Worm (Caenorhabditis elegans) whole organism, young adult: Measurements from ENCODE around the gene vps-36.
A peak's percentile ranks its signal among the peaks of the same experiment; 100 is the strongest.

Source experiments
- B0336.3 ChIP-seq: fragments of 200-800 bp; sonication (Bioruptor generic); IDR thresholded peaks from 2 replicates; pipeline ENCODE4 v1.3.6; 2022; ENCODE audit warnings: missing genetic modification characterization, missing compliant biosample characterization
- F22D6.2 ChIP-seq: sonication (generic microtip); optimal IDR thresholded peaks from 2 replicates; lab custom pipeline; 2016; ENCODE audit warnings: mild to moderate bottlenecking, missing genetic modification characterization, missing compliant biosample characterization
- F23B12.7 ChIP-seq: sonication (generic microtip); optimal IDR thresholded peaks from 2 replicates; lab custom pipeline; 2017; ENCODE audit warnings: missing genetic modification characterization, mild to moderate bottlenecking, missing compliant biosample characterization, antibody characterized with exemption, moderate library complexity; ENCODE audit not compliant: insufficient read depth
- F37B4.10 ChIP-seq: fragments of 200-800 bp; sonication (Bioruptor generic); IDR thresholded peaks from 2 replicates; pipeline ENCODE4 v1.3.6; 2022; ENCODE audit warnings: missing genetic modification characterization, missing compliant biosample characterization
- F39B2.1 ChIP-seq: fragments of 200-800 bp; sonication (Bioruptor generic); IDR thresholded peaks from 2 replicates; pipeline ENCODE4 v1.3.6; 2022; ENCODE audit warnings: missing genetic modification reagents, missing genetic modification characterization, missing compliant biosample characterization
- F52B5.7 ChIP-seq: sonication (generic microtip); optimal IDR thresholded peaks from 2 replicates; lab custom pipeline; 2016; ENCODE audit warnings: mild to moderate bottlenecking, missing genetic modification characterization, missing compliant biosample characterization
- F57C9.4 ChIP-seq: sonication (generic microtip); optimal IDR thresholded peaks from 2 replicates; lab custom pipeline; 2017; ENCODE audit warnings: mild to moderate bottlenecking, missing genetic modification characterization, missing compliant biosample characterization
- K11D2.4 ChIP-seq: fragments of 200-800 bp; sonication (Bioruptor generic); IDR thresholded peaks from 2 replicates; pipeline ENCODE4 v1.3.6; 2022; ENCODE audit warnings: missing genetic modification reagents, missing genetic modification characterization, missing compliant biosample characterization
- K12H6.12 ChIP-seq: fragments of 200-800 bp; sonication (Bioruptor generic); optimal IDR thresholded peaks from 2 replicates; lab custom pipeline; 2018; ENCODE audit warnings: mild to moderate bottlenecking, missing genetic modification characterization, missing compliant biosample characterization
- T07F8.4 ChIP-seq: sonication (generic microtip); optimal IDR thresholded peaks from 2 replicates; lab custom pipeline; 2016; ENCODE audit warnings: mild to moderate bottlenecking, missing genetic modification characterization, moderate library complexity, missing compliant biosample characterization
- T26A5.8 ChIP-seq: sonication (generic microtip); optimal IDR thresholded peaks from 2 replicates; lab custom pipeline; 2016; ENCODE audit warnings: missing genetic modification characterization, missing compliant biosample characterization
- Y56A3A.18 ChIP-seq: fragments of 200-800 bp; sonication (Bioruptor generic); IDR thresholded peaks from 2 replicates; pipeline ENCODE4 v1.3.6; 2022; ENCODE audit warnings: missing genetic modification reagents, missing genetic modification characterization, missing compliant biosample characterization
- Y79H2A.3 ChIP-seq: fragments of 200-800 bp; sonication (Bioruptor generic); conservative IDR thresholded peaks from 2 replicates; pipeline ENCODE4 v1.3.6; 2022; ENCODE audit warnings: missing genetic modification reagents, missing genetic modification characterization, missing compliant biosample characterization
- Y95B8A.8 ChIP-seq: fragments of 200-800 bp; sonication (Bioruptor generic); IDR thresholded peaks from 2 replicates; pipeline ENCODE4 v1.3.6; 2022; ENCODE audit warnings: missing genetic modification reagents, missing genetic modification characterization, missing compliant biosample characterization
- aptf-3 ChIP-seq: fragments of 200-800 bp; sonication (Bioruptor generic); IDR thresholded peaks from 2 replicates; pipeline ENCODE4 v1.3.6; 2022; ENCODE audit warnings: missing genetic modification characterization, missing compliant biosample characterization
- atf-7 ChIP-seq: sonication (generic microtip); optimal IDR thresholded peaks from 2 replicates; lab custom pipeline; 2017; ENCODE audit warnings: mild to moderate bottlenecking, missing genetic modification characterization, missing compliant biosample characterization
- attf-3 ChIP-seq: fragments of 200-800 bp; sonication (Bioruptor generic); conservative IDR thresholded peaks from 2 replicates; pipeline ENCODE4 v1.3.6; 2022; ENCODE audit warnings: missing genetic modification reagents, missing genetic modification characterization, missing compliant biosample characterization
- attf-5 ChIP-seq: fragments of 200-800 bp; sonication (Bioruptor generic); optimal IDR thresholded peaks from 2 replicates; lab custom pipeline; 2018; ENCODE audit warnings: mild to moderate bottlenecking, missing genetic modification characterization, missing compliant biosample characterization
- bed-1 ChIP-seq: fragments of 200-800 bp; sonication (Bioruptor generic); IDR thresholded peaks from 2 replicates; pipeline ENCODE4 v1.3.6; 2022; ENCODE audit warnings: missing genetic modification reagents, missing genetic modification characterization, missing compliant biosample characterization
- cebp-1 ChIP-seq, 2 experiments: fragments of 200-800 bp in 1 of 2; sonication (Bioruptor generic) in 1 of 2; sonication (generic microtip) in 1 of 2; IDR thresholded peaks in 1 of 2; optimal IDR thresholded peaks in 1 of 2; 2 replicates each; pipeline versions ENCODE4 v1.3.6 to Lab custom; 2017 to 2022; ENCODE audit warnings: missing compliant biosample characterization in 2 of 2, missing genetic modification characterization in 2 of 2, mild to moderate bottlenecking in 1 of 2, missing genetic modification reagents in 1 of 2, moderate library complexity in 1 of 2
- ceh-100 ChIP-seq: fragments of 200-800 bp; sonication (Bioruptor generic); IDR thresholded peaks from 2 replicates; pipeline ENCODE4 v1.3.6; 2022; ENCODE audit warnings: missing genetic modification reagents, missing genetic modification characterization, missing compliant biosample characterization
- ceh-58 ChIP-seq: fragments of 200-800 bp; sonication (Bioruptor generic); IDR thresholded peaks from 2 replicates; pipeline ENCODE4 v1.3.6; 2022; ENCODE audit warnings: missing genetic modification characterization, missing compliant biosample characterization
- egl-44 ChIP-seq: fragments of 200-800 bp; sonication (Bioruptor generic); IDR thresholded peaks from 2 replicates; pipeline ENCODE4 v1.3.6; 2022; ENCODE audit warnings: missing genetic modification reagents, missing genetic modification characterization, missing compliant biosample characterization
- egrh-3 ChIP-seq: fragments of 200-800 bp; sonication (Bioruptor generic); IDR thresholded peaks from 2 replicates; pipeline ENCODE4 v1.3.6; 2022; ENCODE audit warnings: missing genetic modification reagents, missing genetic modification characterization, missing compliant biosample characterization
- ets-4 ChIP-seq: fragments of 200-800 bp; sonication (Bioruptor generic); optimal IDR thresholded peaks from 2 replicates; lab custom pipeline; 2018; ENCODE audit warnings: mild to moderate bottlenecking, missing genetic modification characterization, missing compliant biosample characterization
- him-1 ChIP-seq: sonication (generic microtip); optimal IDR thresholded peaks from 2 replicates; lab custom pipeline; 2016; ENCODE audit warnings: missing genotype, missing genetic modification reagents, missing genetic modification characterization, missing compliant biosample characterization
- hlh-12 ChIP-seq: sonication (generic microtip); optimal IDR thresholded peaks from 2 replicates; lab custom pipeline; 2016; ENCODE audit warnings: missing genetic modification characterization, missing compliant biosample characterization
- let-526 ChIP-seq: fragments of 200-800 bp; sonication (Bioruptor generic); IDR thresholded peaks from 2 replicates; pipeline ENCODE4 v1.3.6; 2022; ENCODE audit warnings: missing genetic modification reagents, missing genetic modification characterization, missing compliant biosample characterization
- let-607 ChIP-seq, 2 experiments: fragments of 200-800 bp in 1 of 2; sonication (Bioruptor generic) in 1 of 2; sonication (generic microtip) in 1 of 2; optimal IDR thresholded peaks; 2 replicates each; lab custom pipeline; 2016 to 2018; ENCODE audit warnings: mild to moderate bottlenecking in 2 of 2, missing compliant biosample characterization in 2 of 2, missing genetic modification characterization in 2 of 2, moderate library complexity in 2 of 2, missing genotype in 1 of 2
- lin-54 ChIP-seq: fragments of 200-800 bp; sonication (Bioruptor generic); optimal IDR thresholded peaks from 2 replicates; lab custom pipeline; 2018; ENCODE audit warnings: mild to moderate bottlenecking, missing genetic modification characterization, missing compliant biosample characterization
- lir-1 ChIP-seq: fragments of 200-800 bp; sonication (Bioruptor generic); conservative IDR thresholded peaks from 2 replicates; pipeline ENCODE4 v1.3.6; 2022; ENCODE audit warnings: missing genetic modification reagents, missing genetic modification characterization, missing compliant biosample characterization
- lsy-27 ChIP-seq: sonication (generic microtip); optimal IDR thresholded peaks from 2 replicates; lab custom pipeline; 2017; ENCODE audit warnings: missing genetic modification characterization, mild to moderate bottlenecking, missing compliant biosample characterization, antibody characterized with exemption, missing genotype, borderline replicate concordance; ENCODE audit not compliant: insufficient read depth
- madf-10 ChIP-seq: sonication (generic microtip); optimal IDR thresholded peaks from 2 replicates; lab custom pipeline; 2016; ENCODE audit warnings: mild to moderate bottlenecking, missing genetic modification characterization, missing compliant biosample characterization
- madf-6 ChIP-seq: fragments of 200-800 bp; sonication (Bioruptor generic); IDR thresholded peaks from 2 replicates; pipeline ENCODE4 v1.3.6; 2022; ENCODE audit warnings: missing genetic modification reagents, missing genetic modification characterization, missing compliant biosample characterization
- madf-8 ChIP-seq: fragments of 200-800 bp; sonication (Bioruptor generic); conservative IDR thresholded peaks from 2 replicates; pipeline ENCODE4 v1.3.6; 2022; ENCODE audit warnings: missing genetic modification reagents, missing genetic modification characterization, missing compliant biosample characterization
- mcd-1 ChIP-seq: fragments of 200-800 bp; sonication (Bioruptor generic); IDR thresholded peaks from 2 replicates; pipeline ENCODE4 v1.3.6; 2022; ENCODE audit warnings: missing genetic modification reagents, missing genetic modification characterization, missing compliant biosample characterization
- nfyb-1 ChIP-seq: fragments of 200-800 bp; sonication (Bioruptor generic); IDR thresholded peaks from 2 replicates; pipeline ENCODE4 v1.3.6; 2022; ENCODE audit warnings: missing genetic modification reagents, missing genetic modification characterization, missing compliant biosample characterization
- rpc-1 ChIP-seq, 2 experiments: fragments of 150-350 bp in 1 of 2; sonication (generic microtip) in 1 of 2; optimal IDR thresholded peaks; 2 replicates each; lab custom pipeline; 2014 to 2018; ENCODE audit warnings: missing biosample characterization in 1 of 2, missing genetic modification characterization in 1 of 2, missing genetic modification reagents in 1 of 2, missing genotype in 1 of 2
- sea-2 ChIP-seq: fragments of 200-800 bp; sonication (Bioruptor generic); IDR thresholded peaks from 2 replicates; pipeline ENCODE4 v1.3.6; 2022; ENCODE audit warnings: missing genetic modification characterization, missing compliant biosample characterization
- snpc-4 ChIP-seq, 5 experiments: fragments of 150-350 bp in 1 of 5; sonication (generic microtip) in 4 of 5; optimal IDR thresholded peaks; 2 replicates each; lab custom pipeline; 2014 to 2018; ENCODE audit warnings: missing genetic modification characterization in 5 of 5, missing biosample characterization in 3 of 5, antibody characterized with exemption in 2 of 5, mild to moderate bottlenecking in 2 of 5, missing compliant biosample characterization in 2 of 5, missing genotype in 2 of 5, moderate library complexity in 2 of 5, missing genetic modification reagents in 1 of 5
- somi-1 ChIP-seq: fragments of 200-800 bp; sonication (Bioruptor generic); optimal IDR thresholded peaks from 2 replicates; lab custom pipeline; 2018; ENCODE audit warnings: mild to moderate bottlenecking, missing genetic modification characterization, missing compliant biosample characterization
- xnd-1 ChIP-seq: sonication (generic microtip); optimal IDR thresholded peaks from 2 replicates; lab custom pipeline; 2016; ENCODE audit warnings: missing genotype, missing genetic modification reagents, missing genetic modification characterization, missing compliant biosample characterization
- ztf-28 ChIP-seq: fragments of 200-800 bp; sonication (Bioruptor generic); IDR thresholded peaks from 2 replicates; pipeline ENCODE4 v1.3.6; 2022; ENCODE audit warnings: missing genetic modification reagents, missing genetic modification characterization, missing compliant biosample characterization
- ztf-6 ChIP-seq: fragments of 200-800 bp; sonication (Bioruptor generic); IDR thresholded peaks from 2 replicates; pipeline ENCODE4 v1.3.6; 2022; ENCODE audit warnings: missing genetic modification reagents, missing genetic modification characterization, missing compliant biosample characterization

Gene vps-36

ce11 chrV:11000650-11001049, 40.2 kb upstream of the vps-36 start, which contains the start of gene isy-1 (continued):
- no peak for TF ChIP-seq K12H6.12 (tag; lab: Kevin White, UChicago)
- no peak for TF ChIP-seq Y79H2A.3 (GFP tag; lab: Robert Waterston, UW)
- TF ChIP-seq hlh-12: no peak
- TF ChIP-seq him-1 (tag; lab: Kevin White, UChicago): peak; percentile 13
- TF ChIP-seq nfyb-1 (GFP tag; lab: Robert Waterston, UW): no peak
- TF ChIP-seq Y95B8A.8 (GFP tag; lab: Robert Waterston, UW): no peak
- no peak for TF ChIP-seq somi-1
- TF ChIP-seq madf-10: no peak
- TF ChIP-seq attf-5 (GFP tag; lab: Kevin White, UChicago): peak; percentile 85
- TF ChIP-seq attf-3 (GFP tag; lab: Robert Waterston, UW): peak; percentile 92
- TF ChIP-seq T26A5.8 (tag; lab: Kevin White, UChicago): no peak
- TF ChIP-seq ztf-28 (GFP tag; lab: Robert Waterston, UW): no peak
- TF ChIP-seq cebp-1 (GFP tag; IDR thresholded peaks at IDR 0.05; lab: Robert Waterston, UW): no peak
- no peak for TF ChIP-seq cebp-1 (tag; optimal IDR thresholded peaks at IDR 0.05; lab: Kevin White, UChicago)
- TF ChIP-seq madf-6 (GFP tag; lab: Robert Waterston, UW): no peak
- peak; percentile 93 for TF ChIP-seq lin-54 (GFP tag; lab: Kevin White, UChicago)
- peak; percentile 79; the same call in 1 of the 2 replicates for TF ChIP-seq mcd-1

ce11 chrV:10998797-10999196, 38.3 kb upstream of the vps-36 start, which contains the start of gene F53B7.7:
Gene F53B7.7 (plus strand): TSS chrV:10999097.
- TF ChIP-seq K12H6.12 (tag; lab: Kevin White, UChicago) (no peak), lir-1 (GFP tag; lab: Robert Waterston, UW) (no peak), F23B12.7 (tag; lab: Kevin White, UChicago) (no peak), cebp-1 (GFP tag; IDR thresholded peaks at IDR 0.05; lab: Robert Waterston, UW) (no peak), cebp-1 (tag; optimal IDR thresholded peaks at IDR 0.05; lab: Kevin White, UChicago) (no peak), Y56A3A.18 (no peak), bed-1 (GFP tag; lab: Robert Waterston, UW) (no peak), attf-3 (GFP tag; lab: Robert Waterston, UW) (no peak), F37B4.10 (GFP tag; lab: Robert Waterston, UW) (no peak), madf-8 (GFP tag; lab: Robert Waterston, UW) (no peak), ceh-100 (GFP tag; lab: Robert Waterston, UW) (no peak), F22D6.2 (tag; lab: Kevin White, UChicago) (no peak), B0336.3 (GFP tag; lab: Robert Waterston, UW) (no peak), ztf-6 (GFP tag; lab: Robert Waterston, UW) (no peak), egrh-3 (GFP tag; lab: Robert Waterston, UW) (no peak), xnd-1 (tag; lab: Kevin White, UChicago) (no peak), egl-44 (GFP tag; lab: Robert Waterston, UW) (no peak)

ce11 chrV:10991789-10992188, 31.3 kb upstream of the vps-36 start, which contains the start of gene frpr-9:
Gene frpr-9 (plus strand): TSS chrV:10992089.
- TF ChIP-seq ceh-58 (no peak), K11D2.4 (GFP tag; lab: Robert Waterston, UW) (no peak), F52B5.7 (no peak), aptf-3 (GFP tag; lab: Robert Waterston, UW) (no peak), snpc-4 (GFP tag; optimal IDR thresholded peaks at IDR 0.05; lab: Kevin White, UChicago) (no peak), snpc-4 (tag; optimal IDR thresholded peaks at IDR 0.05; lab: Kevin White, UChicago) (no peak), F57C9.4 (tag; lab: Kevin White, UChicago) (no peak), T07F8.4 (tag; lab: Kevin White, UChicago) (no peak), madf-10 (no peak), rpc-1 (optimal IDR thresholded peaks at IDR 0.05; lab: Kevin White, UChicago) (no peak), rpc-1 (tag; optimal IDR thresholded peaks at IDR 0.05; lab: Kevin White, UChicago) (no peak), lsy-27 (no peak), F39B2.1 (GFP tag; lab: Robert Waterston, UW) (no peak), mcd-1 (no peak), let-526 (GFP tag; lab: Robert Waterston, UW) (no peak), let-607 (tag; optimal IDR thresholded peaks at IDR 0.05; lab: Kevin White, UChicago) (no peak), lir-1 (GFP tag; lab: Robert Waterston, UW) (no peak), atf-7 (tag; lab: Kevin White, UChicago) (no peak), sea-2 (GFP tag; lab: Robert Waterston, UW) (no peak), ets-4 (GFP tag; lab: Kevin White, UChicago) (no peak)
